Fruit fly (Drosophila melanogaster): ENCODE results near the gene prc.

prc gene

dm6 chr3L:11974605-11975004, 8.7 kb upstream of the prc start, which contains the start of gene CG14125:
Gene CG14125, plus strand, starts transcription at chr3L:11974905.
- no peak for TF ChIP-seq EcR (GFP tag; optimal IDR thresholded peaks at IDR 0.05)
- no peak for TF ChIP-seq CG8478 (optimal IDR thresholded peaks at IDR 0.05)
- no peak for TF ChIP-seq psq (optimal IDR thresholded peaks at IDR 0.05)
- TF ChIP-seq usp (GFP tag; optimal IDR thresholded peaks at IDR 0.05) = no peak
- no peak for TF ChIP-seq pan (optimal IDR thresholded peaks at IDR 0.05)
- TF ChIP-seq Dll (optimal IDR thresholded peaks at IDR 0.05) = no peak

- no peak for TF ChIP-seq CG8478 (optimal IDR thresholded peaks at IDR 0.05)
- no peak for TF ChIP-seq psq (optimal IDR thresholded peaks at IDR 0.05)
- TF ChIP-seq usp (GFP tag; optimal IDR thresholded peaks at IDR 0.05) = no peak
Observed at dm6 chr3L:11973690-11974089, 7.8 kb upstream of the prc start, which contains the start of gene CG42397. Gene CG42397, minus strand, starts transcription at chr3L:11973790.

DNA sequence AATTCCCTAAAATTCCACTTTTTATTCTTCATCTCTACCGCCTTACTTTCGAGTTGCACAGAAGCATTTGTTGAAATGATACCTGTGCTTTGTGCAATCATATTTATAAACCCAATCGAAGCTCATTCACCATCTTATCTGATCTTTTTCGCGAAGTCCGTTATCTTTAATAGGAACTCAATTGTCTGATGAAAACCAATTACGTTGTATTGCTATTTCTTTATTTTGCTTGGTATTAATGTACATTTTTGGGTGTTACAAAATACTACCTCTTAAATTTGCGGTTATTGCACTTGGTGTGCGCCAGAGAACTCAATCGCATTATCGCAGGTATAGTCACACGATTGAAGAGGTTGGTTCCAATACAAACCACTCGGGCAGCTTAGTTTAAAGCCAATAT, 6.9 kb upstream of the prc start, which contains the start of gene Muc68E:
TSS of gene Muc68E (minus strand) at position 101 of the 400 bp plus-strand sequence.
- TF ChIP-seq Dll (optimal IDR thresholded peaks at IDR 0.05) (no peak), usp (GFP tag; optimal IDR thresholded peaks at IDR 0.05) (no peak)

DNA sequence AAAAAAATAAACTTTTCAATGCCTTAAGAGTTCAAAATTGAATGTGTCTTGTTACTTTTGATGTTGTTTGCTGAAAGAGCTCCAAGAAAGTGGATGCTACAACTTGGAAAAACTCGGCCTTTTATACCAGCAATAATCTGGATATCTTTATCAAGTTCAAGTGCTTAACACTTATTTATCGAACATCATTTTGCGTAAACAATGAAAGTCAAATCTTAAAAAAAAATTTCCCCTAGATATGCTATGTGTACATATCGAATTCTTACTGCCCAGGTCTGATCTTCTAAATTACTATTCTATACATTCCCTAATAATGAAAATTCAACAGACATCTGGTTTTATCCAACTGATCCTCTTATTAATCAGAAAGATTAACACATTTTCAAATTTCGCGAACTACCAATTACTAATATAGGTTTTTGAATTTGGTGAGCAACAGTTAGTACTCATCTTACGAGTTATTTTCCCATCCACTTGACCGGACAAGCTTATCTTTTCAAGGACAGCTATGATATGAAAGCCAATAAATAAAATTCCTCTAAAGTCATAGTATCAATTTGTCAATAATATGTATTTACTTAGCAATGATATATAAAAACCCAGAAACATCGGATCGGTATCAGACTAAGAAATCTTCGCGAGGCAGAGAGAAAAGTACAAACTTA, 8.1 kb downstream of the prc start, which contains the start of the genes CG11570 and CG43294:
TSS of gene CG11570 (minus strand) at position 101 of the 665 bp plus-strand sequence.
TSS of gene CG43294 (plus strand) at position 615 of the 665 bp plus-strand sequence.
- no peak for TF ChIP-seq psq (optimal IDR thresholded peaks at IDR 0.05)
- TF ChIP-seq pan (optimal IDR thresholded peaks at IDR 0.05) = no peak
- TF ChIP-seq usp (GFP tag; optimal IDR thresholded peaks at IDR 0.05) = no peak
- TF ChIP-seq CG8478 (optimal IDR thresholded peaks at IDR 0.05) = no peak
- TF ChIP-seq Dll (optimal IDR thresholded peaks at IDR 0.05) = no peak
- TF ChIP-seq EcR (GFP tag; optimal IDR thresholded peaks at IDR 0.05) = no peak

- no peak for TF ChIP-seq psq (optimal IDR thresholded peaks at IDR 0.05)
- no peak for TF ChIP-seq Dll (optimal IDR thresholded peaks at IDR 0.05)
- no peak for TF ChIP-seq EcR (GFP tag; optimal IDR thresholded peaks at IDR 0.05)
- TF ChIP-seq usp (GFP tag; optimal IDR thresholded peaks at IDR 0.05) = no peak
- no peak for TF ChIP-seq pan (optimal IDR thresholded peaks at IDR 0.05)
- TF ChIP-seq CG8478 (optimal IDR thresholded peaks at IDR 0.05) = no peak
Observed at dm6 chr3L:11953783-11954182, 12.1 kb downstream of the prc start, which contains the start of gene CG7248. Gene CG7248, plus strand, starts transcription at chr3L:11954083.

DNA sequence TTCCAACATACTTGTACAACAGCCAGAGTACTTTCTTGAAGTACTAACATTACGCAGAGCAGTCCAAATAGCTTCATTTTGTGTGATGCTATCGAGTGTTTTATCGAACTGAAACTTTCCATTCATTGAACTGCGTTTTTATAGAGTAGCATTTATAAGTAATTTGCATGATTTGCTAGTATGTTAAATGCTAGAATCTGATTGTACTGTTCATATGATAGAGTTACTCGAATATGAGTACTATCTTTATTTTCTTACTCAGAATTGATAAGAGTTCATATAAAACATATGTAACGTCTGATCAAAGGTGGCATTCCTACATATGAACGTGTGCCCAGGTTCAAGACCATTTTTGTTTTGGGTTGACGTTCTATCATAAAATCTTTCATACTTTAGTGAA, 12.7 kb downstream of the prc start, which contains the start of gene obst-G:
TSS of gene obst-G (minus strand) at position 101 of the 400 bp plus-strand sequence.
- TF ChIP-seq CG8478 (optimal IDR thresholded peaks at IDR 0.05) = no peak
- TF ChIP-seq Dll (optimal IDR thresholded peaks at IDR 0.05) = no peak
- no peak for TF ChIP-seq usp (GFP tag; optimal IDR thresholded peaks at IDR 0.05)
- TF ChIP-seq EcR (GFP tag; optimal IDR thresholded peaks at IDR 0.05) = no peak
- no peak for TF ChIP-seq pan (optimal IDR thresholded peaks at IDR 0.05)
- TF ChIP-seq psq (optimal IDR thresholded peaks at IDR 0.05) = no peak

- TF ChIP-seq CG8478 (optimal IDR thresholded peaks at IDR 0.05) (no peak), psq (optimal IDR thresholded peaks at IDR 0.05) (no peak), EcR (GFP tag; optimal IDR thresholded peaks at IDR 0.05) (no peak), Dll (optimal IDR thresholded peaks at IDR 0.05) (no peak), usp (GFP tag; optimal IDR thresholded peaks at IDR 0.05) (no peak)
Observed at dm6 chr3L:11949539-11949938, 16.4 kb downstream of the prc start, which contains the start of gene CG17826. Gene CG17826, plus strand, starts transcription at chr3L:11949839.

- TF ChIP-seq Dll (optimal IDR thresholded peaks at IDR 0.05) (no peak), usp (GFP tag; optimal IDR thresholded peaks at IDR 0.05) (no peak), CG8478 (optimal IDR thresholded peaks at IDR 0.05) (no peak), pan (optimal IDR thresholded peaks at IDR 0.05) (no peak), EcR (GFP tag; optimal IDR thresholded peaks at IDR 0.05) (no peak), psq (optimal IDR thresholded peaks at IDR 0.05) (no peak)
Observed at dm6 chr3L:11947357-11947756, 18.6 kb downstream of the prc start, which contains the start of gene CG7252. Gene CG7252, plus strand, starts transcription at chr3L:11947675.

DNA sequence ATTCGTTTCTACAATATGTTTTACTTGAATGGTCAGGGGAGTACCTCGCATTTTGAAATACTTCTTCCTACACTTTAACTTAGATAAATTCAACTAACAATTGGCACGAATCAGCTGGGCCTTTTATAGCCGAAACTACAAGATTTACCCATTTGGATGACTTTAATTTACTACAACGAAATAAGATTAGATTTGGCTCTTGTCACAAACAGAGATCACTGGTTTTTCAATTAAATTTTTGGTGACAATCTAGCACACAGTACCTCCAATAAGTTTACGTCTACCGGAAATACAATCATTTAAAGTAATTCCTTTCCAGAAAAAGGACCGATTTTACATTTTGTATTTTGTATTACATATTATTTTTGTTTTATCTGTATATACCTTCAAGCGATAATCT, 21.2 kb downstream of the prc start, which contains the start of gene CG5883:
TSS of gene CG5883 (minus strand) at position 101 of the 400 bp plus-strand sequence.
- TF ChIP-seq psq (optimal IDR thresholded peaks at IDR 0.05) = no peak

DNA sequence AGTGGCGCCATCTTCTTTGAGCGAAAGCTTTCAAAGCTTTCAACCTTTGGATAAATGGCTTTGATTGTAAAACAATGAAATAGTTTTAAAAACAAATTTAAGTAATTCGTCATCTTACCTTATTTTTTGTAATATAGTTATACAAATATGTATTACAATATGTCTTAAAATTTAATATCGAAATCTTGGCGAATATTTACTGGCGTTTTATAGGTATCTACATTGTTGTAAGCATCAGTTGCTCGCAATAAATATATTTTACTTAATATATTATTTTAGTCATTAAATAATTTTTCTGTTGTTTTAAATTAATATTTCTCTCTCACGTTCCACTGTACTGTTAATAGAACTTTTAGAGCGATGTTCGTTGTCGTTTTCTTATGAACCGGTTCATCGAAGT, 24.3 kb downstream of the prc start, which contains the start of gene Rpt4R:
TSS of gene Rpt4R (plus strand) at position 301 of the 400 bp plus-strand sequence.
- TF ChIP-seq psq (optimal IDR thresholded peaks at IDR 0.05) = no peak

- no peak for TF ChIP-seq pan (optimal IDR thresholded peaks at IDR 0.05)
- TF ChIP-seq EcR (GFP tag; optimal IDR thresholded peaks at IDR 0.05) = no peak
- TF ChIP-seq CG8478 (optimal IDR thresholded peaks at IDR 0.05) = no peak
- no peak for TF ChIP-seq psq (optimal IDR thresholded peaks at IDR 0.05)
- TF ChIP-seq Dll (optimal IDR thresholded peaks at IDR 0.05) = no peak
- no peak for TF ChIP-seq usp (GFP tag; optimal IDR thresholded peaks at IDR 0.05)
Observed at dm6 chr3L:11938716-11939115, 27.2 kb downstream of the prc start, which contains the start of gene CG44837. Gene CG44837, minus strand, starts transcription at chr3L:11938872.

dm6 chr3L:11937270-11937669, 28.7 kb downstream of the prc start:
- no peak for TF ChIP-seq pan (optimal IDR thresholded peaks at IDR 0.05)
- no peak for TF ChIP-seq CG8478 (optimal IDR thresholded peaks at IDR 0.05)
- TF ChIP-seq usp (GFP tag; optimal IDR thresholded peaks at IDR 0.05) = no peak
- no peak for TF ChIP-seq psq (optimal IDR thresholded peaks at IDR 0.05)
- TF ChIP-seq Dll (optimal IDR thresholded peaks at IDR 0.05) = no peak
- TF ChIP-seq EcR (GFP tag; optimal IDR thresholded peaks at IDR 0.05) = no peak

DNA sequence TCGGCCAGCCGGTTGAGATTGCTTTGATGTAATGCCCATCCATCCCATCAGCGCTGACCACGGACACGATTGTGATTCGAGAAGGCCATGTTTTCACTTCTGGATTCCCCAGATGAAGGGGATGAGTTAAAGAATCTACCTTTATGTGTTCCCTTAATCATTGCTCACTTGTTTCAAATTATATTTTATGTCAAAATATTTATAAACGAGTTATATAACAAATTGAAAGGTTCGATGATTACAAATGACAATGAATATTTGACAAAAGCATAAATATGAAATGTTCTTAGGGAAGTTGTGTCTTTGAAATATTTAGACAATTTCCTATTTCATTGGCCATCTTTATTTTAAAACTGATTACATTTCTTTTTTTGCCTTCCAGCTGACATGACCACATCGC, 34.3 kb downstream of the prc start:
- no peak for TF ChIP-seq EcR (GFP tag; optimal IDR thresholded peaks at IDR 0.05)
- TF ChIP-seq pan (optimal IDR thresholded peaks at IDR 0.05) = no peak
- no peak for TF ChIP-seq usp (GFP tag; optimal IDR thresholded peaks at IDR 0.05)
- no peak for TF ChIP-seq Dll (optimal IDR thresholded peaks at IDR 0.05)
- TF ChIP-seq CG8478 (optimal IDR thresholded peaks at IDR 0.05) = no peak
- TF ChIP-seq psq (optimal IDR thresholded peaks at IDR 0.05) = no peak
